Fruit fly (Drosophila melanogaster): ENCODE results near the gene CrebA.

Gene CrebA

DNA sequence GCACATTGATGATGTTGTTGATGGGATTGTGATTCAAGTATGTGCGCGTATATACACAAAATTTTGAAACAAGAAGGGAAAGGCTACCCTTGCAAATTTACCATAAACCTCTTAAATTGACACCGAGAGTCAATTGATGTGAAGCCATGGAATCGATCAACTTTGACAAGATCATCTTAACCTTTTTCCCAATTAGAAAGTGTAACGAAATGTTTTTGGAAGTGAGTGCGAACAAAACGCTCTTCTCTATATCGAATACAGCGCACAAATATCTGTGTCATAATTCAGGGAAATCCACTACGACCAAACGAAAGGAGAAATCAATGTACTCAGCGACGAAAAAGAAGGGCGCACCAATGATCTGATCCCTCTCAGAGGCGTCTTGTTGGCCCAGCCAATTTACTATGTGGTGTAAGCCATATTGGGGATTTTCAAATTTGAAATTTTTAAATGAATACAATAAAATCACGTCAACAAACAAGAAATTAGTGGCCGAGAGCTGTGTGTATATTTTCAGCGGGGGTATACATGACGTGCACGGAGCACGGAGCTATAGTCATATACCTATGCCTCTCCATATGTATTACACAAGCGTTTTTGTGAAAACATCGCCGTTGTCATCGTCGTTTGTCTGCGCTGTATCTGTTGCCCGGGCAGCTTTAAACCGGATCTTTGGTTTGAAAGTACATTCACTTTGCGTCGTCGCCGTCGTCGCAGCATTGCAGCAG lies 1.6 kb upstream of the CrebA start (continued):
- TF ChIP-seq sens-2 (GFP tag; IDR thresholded peaks at IDR 0.05), result peak; percentile 40; the same call in 1 of the 2 replicates
- TF ChIP-seq pnt (GFP tag; optimal IDR thresholded peaks at IDR 0.05), result peak; percentile 12
- peak; percentile 59 for TF ChIP-seq gsb-n (tag; optimal IDR thresholded peaks at IDR 0.05)
- no peak for TF ChIP-seq tio (GFP tag; optimal IDR thresholded peaks at IDR 0.05)
- TF ChIP-seq NfI (GFP tag; optimal IDR thresholded peaks at IDR 0.05), result peak; percentile 36
- no peak for TF ChIP-seq CG10654 (GFP tag; optimal IDR thresholded peaks at IDR 0.05)
- TF ChIP-seq otp (GFP tag; IDR thresholded peaks at IDR 0.05), result no peak
- TF ChIP-seq dmrt99B (tag; optimal IDR thresholded peaks at IDR 0.05), result peak; percentile 81
- TF ChIP-seq mld (GFP tag; IDR thresholded peaks at IDR 0.05; ENCODE audit: partially characterized antibody), result no peak
- no peak for TF ChIP-seq Bgb (GFP tag; IDR thresholded peaks at IDR 0.05; ENCODE audit: partially characterized antibody)
- TF ChIP-seq CG9215 (GFP tag; IDR thresholded peaks at IDR 0.05), result peak; percentile 11; the same call in 1 of the 2 replicates
- no peak for TF ChIP-seq CG10543 (GFP tag; optimal IDR thresholded peaks at IDR 0.05)
- peak; percentile 26 for TF ChIP-seq Oli (tag; optimal IDR thresholded peaks at IDR 0.05)
- peak; percentile 61 for TF ChIP-seq lab (GFP tag; optimal IDR thresholded peaks at IDR 0.05)
- peak; percentile 85 for TF ChIP-seq Ets65A (GFP tag)
- peak; percentile 19 for TF ChIP-seq CG12219 (GFP tag; optimal IDR thresholded peaks at IDR 0.05)
- TF ChIP-seq stwl (tag; optimal IDR thresholded peaks at IDR 0.05), result no peak
- TF ChIP-seq cas (GFP tag; IDR thresholded peaks at IDR 0.05), result 0 out of 2 replicates have a peak, but pooled peaks have one; percentile 5
- peak; percentile 43 for TF ChIP-seq tap (tag; optimal IDR thresholded peaks at IDR 0.05)
- no peak for TF ChIP-seq YL-1 (GFP tag; optimal IDR thresholded peaks at IDR 0.05)
- TF ChIP-seq eve (GFP tag; optimal IDR thresholded peaks at IDR 0.05), result peak in 1 of 2 experiments; percentile 93
- TF ChIP-seq CG15269 (tag; optimal IDR thresholded peaks at IDR 0.05), result peak; percentile 28
- TF ChIP-seq stc (GFP tag; IDR thresholded peaks at IDR 0.05), result peak; percentile 45
- TF ChIP-seq HLHmδ (GFP tag; optimal IDR thresholded peaks at IDR 0.05), result no peak
- peak; percentile 75 for TF ChIP-seq D19A (tag; optimal IDR thresholded peaks at IDR 0.05)
- TF ChIP-seq chm (GFP tag; IDR thresholded peaks at IDR 0.05), result no peak
- peak; percentile 20; the same call in 1 of the 3 replicates for TF ChIP-seq zfh1 (GFP tag; IDR thresholded peaks at IDR 0.05)
- no peak for TF ChIP-seq CG6175 (GFP tag; IDR thresholded peaks at IDR 0.05)
- peak; percentile 31 for TF ChIP-seq CG7987 (GFP tag; optimal IDR thresholded peaks at IDR 0.05)
- no peak for TF ChIP-seq CG14050 (GFP tag; IDR thresholded peaks at IDR 0.05)
- peak; percentile 5 for TF ChIP-seq HmgZ (tag; optimal IDR thresholded peaks at IDR 0.05)
- 0 out of 2 replicates have a peak, but pooled peaks have one; percentile 48 for TF ChIP-seq CG32767 (GFP tag; IDR thresholded peaks at IDR 0.05)
- TF ChIP-seq Fer1 (GFP tag; optimal IDR thresholded peaks at IDR 0.05), result peak; percentile 23
- TF ChIP-seq ab (GFP tag; optimal IDR thresholded peaks at IDR 0.05), result no peak
- TF ChIP-seq vvl (GFP tag; IDR thresholded peaks at IDR 0.05), result peak; percentile 35; the same call in 1 of the 2 replicates
- no peak for TF ChIP-seq hb (GFP tag; IDR thresholded peaks at IDR 0.05; ENCODE audit: partially characterized antibody)
- peak; percentile 33; the same call in 1 of the 2 replicates for TF ChIP-seq Ada2b (GFP tag; IDR thresholded peaks at IDR 0.05)
- TF ChIP-seq CG33213 (GFP tag; optimal IDR thresholded peaks at IDR 0.05), result no peak
- TF ChIP-seq pum (GFP tag; optimal IDR thresholded peaks at IDR 0.05), result peak; percentile 19
- TF ChIP-seq lbe (GFP tag; optimal IDR thresholded peaks at IDR 0.05), result peak; percentile 87
- no peak for TF ChIP-seq CG10959 (GFP tag; IDR thresholded peaks at IDR 0.05)
- no peak for TF ChIP-seq slou (GFP tag; optimal IDR thresholded peaks at IDR 0.05)
- peak; percentile 34 for TF ChIP-seq her (GFP tag; optimal IDR thresholded peaks at IDR 0.05)
- TF ChIP-seq jumu (GFP tag; optimal IDR thresholded peaks at IDR 0.05), result no peak
- peak; percentile 1 for TF ChIP-seq Max (GFP tag; optimal IDR thresholded peaks at IDR 0.05)
- TF ChIP-seq CG8290 (GFP tag; optimal IDR thresholded peaks at IDR 0.05), result no peak
- TF ChIP-seq CG8290 (tag; optimal IDR thresholded peaks at IDR 0.05), result peak in 1 of 2 experiments; percentile 40
- TF ChIP-seq aop (GFP tag; IDR thresholded peaks at IDR 0.05), result no peak
- no peak for TF ChIP-seq H15 (GFP tag; IDR thresholded peaks at IDR 0.05)
- peak; percentile 33 for TF ChIP-seq PHDP (tag; optimal IDR thresholded peaks at IDR 0.05)

Measured in whole organism, embryonic.